Worm (Caenorhabditis elegans): ENCODE results near the gene swsn-7.

DNA sequence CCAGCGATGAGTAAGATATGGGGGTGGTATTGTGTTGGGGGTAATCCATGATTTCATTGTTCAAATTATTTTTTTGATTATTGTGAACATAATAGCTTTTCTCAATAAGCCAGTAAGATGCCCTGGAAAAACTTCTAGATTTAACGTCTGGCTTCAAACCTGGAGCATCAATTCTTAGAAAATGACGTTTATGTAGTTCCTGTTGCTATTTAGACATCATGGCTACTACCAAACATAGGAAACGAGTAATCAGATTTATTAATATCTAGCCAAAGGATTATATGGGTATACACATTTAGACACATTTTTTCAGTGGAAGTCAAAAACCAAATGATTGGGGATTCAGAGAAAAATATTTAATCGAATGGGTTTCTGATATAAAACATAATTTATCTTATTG is 32.0 kb upstream of the swsn-7 start:
- TF ChIP-seq snpc-3.4 (tag; optimal IDR thresholded peaks at IDR 0.05): no peak
- no peak for TF ChIP-seq B0261.1 (tag; optimal IDR thresholded peaks at IDR 0.05)
- TF ChIP-seq lir-1 (GFP tag; conservative IDR thresholded peaks at IDR 0.05): no peak
- no peak for TF ChIP-seq mel-28 (tag; optimal IDR thresholded peaks at IDR 0.05; ENCODE audit: borderline replicate concordance)
- no peak for TF ChIP-seq ets-4 (GFP tag; optimal IDR thresholded peaks at IDR 0.05)
